Worm (Caenorhabditis elegans) whole organism, L2 larva: ENCODE measurements around the gene prmt-4.

Experiments used
- F13H6.1 ChIP-seq: sonication (generic microtip); optimal IDR thresholded peaks from 2 replicates; lab custom pipeline; 2016; ENCODE audit warnings: missing genetic modification characterization, missing compliant biosample characterization
- R02D3.7 ChIP-seq: fragments of 150-350 bp; optimal IDR thresholded peaks from 2 replicates; lab custom pipeline; 2014; ENCODE audit warnings: missing biosample characterization, missing genetic modification characterization
- Y55F3AM.14 ChIP-seq: fragments of 200-800 bp; sonication (Bioruptor generic); optimal IDR thresholded peaks from 2 replicates; lab custom pipeline; 2018; ENCODE audit warnings: mild to moderate bottlenecking, missing genetic modification characterization, missing compliant biosample characterization
- ZK546.5 ChIP-seq: sonication (generic microtip); optimal IDR thresholded peaks from 2 replicates; lab custom pipeline; 2017; ENCODE audit warnings: missing biosample characterization, missing genetic modification characterization
- alr-1 ChIP-seq: fragments of 150-350 bp; optimal IDR thresholded peaks from 2 replicates; lab custom pipeline; 2014; ENCODE audit warnings: missing biosample characterization, missing genetic modification characterization
- ama-1 ChIP-seq: fragments of 150-350 bp; optimal IDR thresholded peaks from 2 replicates; lab custom pipeline; 2018; ENCODE audit warnings: inconsistent platforms
- ceh-16 ChIP-seq: fragments of 150-350 bp; optimal IDR thresholded peaks from 2 replicates; lab custom pipeline; 2014; ENCODE audit warnings: missing biosample characterization, missing genetic modification characterization
- ceh-82 ChIP-seq: fragments of 150-350 bp; optimal IDR thresholded peaks from 2 replicates; lab custom pipeline; 2014; ENCODE audit warnings: missing biosample characterization, missing genetic modification characterization
- crh-2 ChIP-seq: sonication (generic microtip); optimal IDR thresholded peaks from 2 replicates; lab custom pipeline; 2017; ENCODE audit warnings: missing biosample characterization, missing genetic modification characterization
- dmd-4 ChIP-seq: sonication (generic microtip); optimal IDR thresholded peaks from 2 replicates; lab custom pipeline; 2017; ENCODE audit warnings: missing biosample characterization, missing genetic modification characterization
- elt-1 ChIP-seq: fragments of 150-350 bp; optimal IDR thresholded peaks from 2 replicates; lab custom pipeline; 2014; ENCODE audit warnings: missing biosample characterization, missing genetic modification characterization
- fos-1 ChIP-seq: fragments of 150-350 bp; optimal IDR thresholded peaks from 2 replicates; lab custom pipeline; 2014; ENCODE audit warnings: missing biosample characterization, missing genetic modification characterization
- gmeb-1 ChIP-seq: fragments of 150-350 bp; optimal IDR thresholded peaks from 2 replicates; lab custom pipeline; 2014; ENCODE audit warnings: missing biosample characterization, missing genetic modification characterization
- lin-11 ChIP-seq: fragments of 150-350 bp; sonication (generic microtip); optimal IDR thresholded peaks from 2 replicates; lab custom pipeline; 2014; ENCODE audit warnings: missing biosample characterization, missing genetic modification characterization, inconsistent platforms, mixed read lengths
- lin-13 ChIP-seq: fragments of 150-350 bp; optimal IDR thresholded peaks from 2 replicates; lab custom pipeline; 2014; ENCODE audit warnings: missing biosample characterization, missing genetic modification reagents, missing genetic modification characterization
- lin-39 ChIP-seq: fragments of 150-350 bp; optimal IDR thresholded peaks from 2 replicates; lab custom pipeline; 2014; ENCODE audit warnings: missing biosample characterization, missing genetic modification reagents, missing genetic modification characterization
- lsy-2 ChIP-seq, 2 experiments: fragments of 150-350 bp in 1 of 2; sonication (generic microtip) in 1 of 2; optimal IDR thresholded peaks; 2 replicates each; lab custom pipeline; 2014 to 2017; ENCODE audit warnings: missing biosample characterization in 2 of 2, missing genetic modification characterization in 2 of 2
- mab-5 ChIP-seq: fragments of 150-350 bp; optimal IDR thresholded peaks from 2 replicates; lab custom pipeline; 2014; ENCODE audit warnings: missing biosample characterization, missing genetic modification characterization
- mbf-1 ChIP-seq: sonication (generic microtip); optimal IDR thresholded peaks from 2 replicates; lab custom pipeline; 2017; ENCODE audit warnings: missing biosample characterization, missing genetic modification characterization
- mdl-1 ChIP-seq, 2 experiments: fragments of 150-350 bp in 1 of 2; sonication (generic microtip) in 1 of 2; optimal IDR thresholded peaks; 2 replicates each; lab custom pipeline; 2017; ENCODE audit warnings: missing biosample characterization in 2 of 2, missing genetic modification characterization in 2 of 2
- nhr-10 ChIP-seq: sonication (generic microtip); optimal IDR thresholded peaks from 2 replicates; lab custom pipeline; 2017; ENCODE audit warnings: missing biosample characterization, missing genetic modification characterization
- nhr-11 ChIP-seq: fragments of 150-350 bp; optimal IDR thresholded peaks from 2 replicates; lab custom pipeline; 2014; ENCODE audit warnings: missing biosample characterization, missing genetic modification characterization
- nhr-129 ChIP-seq: fragments of 150-350 bp; optimal IDR thresholded peaks from 2 replicates; lab custom pipeline; 2014; ENCODE audit warnings: missing biosample characterization, missing genetic modification characterization
- nhr-21 ChIP-seq: fragments of 150-350 bp; optimal IDR thresholded peaks from 2 replicates; lab custom pipeline; 2014; ENCODE audit warnings: missing biosample characterization, missing genetic modification characterization
- nhr-23 ChIP-seq: fragments of 150-350 bp; optimal IDR thresholded peaks from 2 replicates; lab custom pipeline; 2014; ENCODE audit warnings: missing biosample characterization, missing genetic modification reagents, missing genetic modification characterization
- nhr-237 ChIP-seq: fragments of 150-350 bp; optimal IDR thresholded peaks from 2 replicates; lab custom pipeline; 2014; ENCODE audit warnings: missing biosample characterization, missing genetic modification characterization
- nhr-6 ChIP-seq: fragments of 150-350 bp; optimal IDR thresholded peaks from 2 replicates; lab custom pipeline; 2014; ENCODE audit warnings: missing biosample characterization, missing genetic modification characterization
- nhr-77 ChIP-seq: fragments of 150-350 bp; optimal IDR thresholded peaks from 2 replicates; lab custom pipeline; 2014; ENCODE audit warnings: missing biosample characterization, missing genetic modification characterization
- peb-1 ChIP-seq: fragments of 150-350 bp; optimal IDR thresholded peaks from 2 replicates; lab custom pipeline; 2014; ENCODE audit warnings: missing biosample characterization, missing genetic modification characterization
- skn-1 ChIP-seq: sonication (generic microtip); optimal IDR thresholded peaks from 2 replicates; lab custom pipeline; 2017; ENCODE audit warnings: missing biosample characterization, missing genetic modification characterization
- sma-3 ChIP-seq: sonication (generic microtip); optimal IDR thresholded peaks from 2 replicates; lab custom pipeline; 2016; ENCODE audit warnings: missing genetic modification reagents, missing genetic modification characterization, missing compliant biosample characterization
- sma-9 ChIP-seq, 2 experiments: fragments of 150-350 bp in 1 of 2; sonication (generic microtip) in 1 of 2; optimal IDR thresholded peaks; 2 replicates each; lab custom pipeline; 2014 to 2016; ENCODE audit warnings: missing genetic modification characterization in 2 of 2, mild to moderate bottlenecking in 1 of 2, missing biosample characterization in 1 of 2, missing compliant biosample characterization in 1 of 2, missing genetic modification reagents in 1 of 2, moderate library complexity in 1 of 2
- snpc-4 ChIP-seq: fragments of 150-350 bp; optimal IDR thresholded peaks from 2 replicates; lab custom pipeline; 2014; ENCODE audit warnings: missing biosample characterization, missing genetic modification characterization
- unc-39 ChIP-seq: fragments of 150-350 bp; optimal IDR thresholded peaks from 2 replicates; lab custom pipeline; 2014; ENCODE audit warnings: missing biosample characterization, missing genetic modification characterization
- zag-1 ChIP-seq: fragments of 150-350 bp; optimal IDR thresholded peaks from 2 replicates; lab custom pipeline; 2014; ENCODE audit warnings: missing biosample characterization, missing genetic modification characterization
- ztf-1 ChIP-seq: fragments of 200-800 bp; sonication (Bioruptor generic); conservative IDR thresholded peaks from 2 replicates; pipeline ENCODE4 v1.3.6; 2022; ENCODE audit warnings: missing genetic modification characterization, missing compliant biosample characterization
- ztf-4 ChIP-seq: fragments of 150-350 bp; optimal IDR thresholded peaks from 2 replicates; lab custom pipeline; 2014; ENCODE audit warnings: missing biosample characterization, missing genetic modification characterization

Gene prmt-4

ce11 chrIV:619766-620165 lies 16.3 kb upstream of the prmt-4 start:
- TF ChIP-seq ama-1 (lab: Kevin White, UChicago) (no peak), nhr-6 (tag; lab: Kevin White, UChicago) (no peak), snpc-4 (no peak), ZK546.5 (tag; lab: Kevin White, UChicago) (no peak), ceh-16 (tag; lab: Kevin White, UChicago) (no peak), lin-39 (tag; lab: Kevin White, UChicago) (no peak), lin-13 (GFP tag; lab: Kevin White, UChicago) (no peak), nhr-237 (no peak), elt-1 (tag; lab: Kevin White, UChicago) (no peak), nhr-23 (tag; lab: Kevin White, UChicago) (no peak), lsy-2 (tag; optimal IDR thresholded peaks at IDR 0.05; lab: Kevin White, UChicago) (no peak), dmd-4 (no peak), Y55F3AM.14 (no peak), nhr-10 (no peak)

- TF ChIP-seq zag-1 (tag; lab: Kevin White, UChicago) (no peak), lin-39 (tag; lab: Kevin White, UChicago) (no peak), sma-3 (no peak), dmd-4 (no peak), ama-1 (lab: Kevin White, UChicago) (no peak), mbf-1 (tag; lab: Kevin White, UChicago) (no peak), peb-1 (tag; lab: Kevin White, UChicago) (no peak), lin-11 (no peak), nhr-11 (tag; lab: Kevin White, UChicago) (no peak), nhr-21 (no peak), sma-9 (GFP tag; optimal IDR thresholded peaks at IDR 0.05; lab: Kevin White, UChicago) (no peak), sma-9 (tag; optimal IDR thresholded peaks at IDR 0.05; lab: Kevin White, UChicago) (no peak), gmeb-1 (tag; lab: Kevin White, UChicago) (no peak), mdl-1 (tag; optimal IDR thresholded peaks at IDR 0.05; lab: Kevin White, UChicago) (no peak), ceh-82 (tag; lab: Kevin White, UChicago) (no peak), mab-5 (tag; lab: Kevin White, UChicago) (no peak), lin-13 (GFP tag; lab: Kevin White, UChicago) (no peak), lsy-2 (tag; optimal IDR thresholded peaks at IDR 0.05; lab: Kevin White, UChicago) (no peak), nhr-237 (no peak)
These were observed 11.8 kb upstream of the prmt-4 start, which contains the start of gene C18H7.1 for ce11 chrIV:615244-615643. TSS of gene C18H7.1 (plus strand) at chrIV:615544.

ce11 chrIV:613155-613554 lies 9.7 kb upstream of the prmt-4 start:
- TF ChIP-seq Y55F3AM.14: no peak
- TF ChIP-seq sma-9 (GFP tag; optimal IDR thresholded peaks at IDR 0.05; lab: Kevin White, UChicago): no peak
- no peak for TF ChIP-seq sma-9 (tag; optimal IDR thresholded peaks at IDR 0.05; lab: Kevin White, UChicago)

- TF ChIP-seq nhr-129 (tag; lab: Kevin White, UChicago): peak; percentile 47
- TF ChIP-seq nhr-77 (tag; lab: Kevin White, UChicago): no peak
- TF ChIP-seq lin-11: no peak
- peak; percentile 24 for TF ChIP-seq F13H6.1 (tag; lab: Kevin White, UChicago)
- TF ChIP-seq, all 48 proteins: peak for 2
These were observed 4.2 kb upstream of the prmt-4 start for ce11 chrIV:607628-608027.

- no peak for TF ChIP-seq alr-1 (tag; lab: Kevin White, UChicago)
- no peak for TF ChIP-seq R02D3.7 (tag; lab: Kevin White, UChicago)
These were observed 2.6 kb upstream of the prmt-4 start, which contains the start of gene inx-18 for ce11 chrIV:606055-606454. TSS of gene inx-18 (plus strand) at chrIV:606355.

ce11 chrIV:605431-605830 lies 2.0 kb upstream of the prmt-4 start:
- TF ChIP-seq F13H6.1 (tag; lab: Kevin White, UChicago): no peak
- TF ChIP-seq gmeb-1 (tag; lab: Kevin White, UChicago): no peak
- no peak for TF ChIP-seq nhr-77 (tag; lab: Kevin White, UChicago)
- TF ChIP-seq nhr-237: no peak
- TF ChIP-seq lin-39 (tag; lab: Kevin White, UChicago): no peak
- TF ChIP-seq Y55F3AM.14: no peak
- TF ChIP-seq unc-39 (tag; lab: Kevin White, UChicago): no peak
- no peak for TF ChIP-seq ztf-1 (GFP tag; lab: Robert Waterston, UW)
- no peak for TF ChIP-seq elt-1 (tag; lab: Kevin White, UChicago)
- no peak for TF ChIP-seq ceh-16 (tag; lab: Kevin White, UChicago)
- no peak for TF ChIP-seq alr-1 (tag; lab: Kevin White, UChicago)
- no peak for TF ChIP-seq skn-1 (tag; lab: Kevin White, UChicago)
- no peak for TF ChIP-seq nhr-6 (tag; lab: Kevin White, UChicago)
- no peak for TF ChIP-seq ama-1 (lab: Kevin White, UChicago)
- no peak for TF ChIP-seq ceh-82 (tag; lab: Kevin White, UChicago)
- TF ChIP-seq dmd-4: no peak
- TF ChIP-seq fos-1: no peak
- no peak for TF ChIP-seq nhr-23 (tag; lab: Kevin White, UChicago)
- TF ChIP-seq crh-2 (tag; lab: Kevin White, UChicago): no peak
- TF ChIP-seq ztf-4 (tag; lab: Kevin White, UChicago): no peak
